Fruit fly (Drosophila melanogaster) whole organism, embryonic: Measurements from ENCODE around the gene CG7497.

ENCODE experiments used
- CG9609 ChIP-seq: fragments of 200-800 bp; sonication (Bioruptor generic); optimal IDR thresholded peaks from 3 replicates; lab custom pipeline; 2016; ENCODE audit warnings: missing biosample characterization, missing genetic modification characterization
- CTCF ChIP-seq: fragments of 200-800 bp; sonication (Bioruptor generic); optimal IDR thresholded peaks from 2 replicates; lab custom pipeline; 2017; ENCODE audit warnings: missing biosample characterization, mild to moderate bottlenecking, missing genetic modification characterization, moderate library complexity
- Opbp ChIP-seq: fragments of 200-800 bp; sonication (Bioruptor generic); IDR thresholded peaks from 3 replicates; pipeline ENCODE4 v1.3.6; 2022; ENCODE audit warnings: missing biosample characterization, missing genetic modification characterization; ENCODE audit not compliant: partially characterized antibody
- fd64A ChIP-seq: fragments of 200-800 bp; sonication (Bioruptor generic); optimal IDR thresholded peaks from 3 replicates; lab custom pipeline; 2018; ENCODE audit warnings: missing biosample characterization, mild to moderate bottlenecking, missing genetic modification characterization
- ftz-f1 ChIP-seq: fragments of 200-800 bp; sonication (Bioruptor generic); optimal IDR thresholded peaks from 2 replicates; lab custom pipeline; 2016; ENCODE audit warnings: missing biosample characterization, missing genetic modification characterization
- ken ChIP-seq: fragments of 200-800 bp; sonication (Bioruptor generic); IDR thresholded peaks from 3 replicates; pipeline ENCODE4 v1.3.6; 2022; ENCODE audit warnings: missing biosample characterization, missing genetic modification characterization

DNA sequence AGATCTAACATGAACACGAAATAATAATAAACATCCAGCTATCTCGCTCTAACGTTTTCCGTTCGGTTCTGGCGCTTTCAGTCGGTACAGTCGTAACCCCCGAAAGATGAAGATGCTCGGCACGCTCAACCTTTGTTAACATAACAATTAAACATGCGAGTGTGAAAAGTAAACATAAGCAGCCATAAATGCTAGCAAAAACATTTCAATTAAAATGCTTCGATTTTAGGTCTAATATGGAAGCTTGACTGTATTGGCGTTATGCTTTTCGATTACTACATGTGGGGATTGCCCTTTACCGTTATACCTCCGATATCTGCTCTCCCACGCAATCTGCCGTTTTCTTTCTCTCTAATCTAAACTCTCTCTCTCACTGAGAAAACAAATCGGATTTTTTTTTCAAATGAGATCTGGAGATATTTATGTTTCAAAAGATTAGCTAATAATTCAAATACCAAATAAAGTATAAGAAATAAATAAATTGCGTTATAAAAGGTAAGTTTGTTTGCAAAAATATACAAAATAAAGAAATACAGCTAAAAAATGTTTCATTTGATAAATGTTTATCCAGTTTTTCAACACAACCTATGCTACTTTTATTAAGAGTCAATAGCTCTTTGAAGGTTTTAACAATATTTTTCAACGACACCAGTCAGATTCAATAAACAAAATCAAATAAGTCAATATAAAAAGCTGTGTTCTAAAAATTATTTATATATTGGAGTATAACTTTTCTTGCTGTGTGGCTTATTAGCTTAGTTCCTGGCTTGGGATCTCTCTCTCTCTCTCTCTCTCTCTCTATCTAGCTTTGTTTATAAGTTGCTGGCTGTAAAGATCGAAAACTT is 25.4 kb downstream of the CG7497 start:
- peak; percentile 74 for TF ChIP-seq ftz-f1 (GFP tag; lab: Kevin White, UChicago)
- TF ChIP-seq CG9609 (GFP tag; lab: Kevin White, UChicago), result peak; percentile 91
- TF ChIP-seq fd64A (GFP tag; lab: Kevin White, UChicago), result peak; percentile 86
- TF ChIP-seq ken (GFP tag; lab: Robert Waterston, UW), result peak; percentile 92
- TF ChIP-seq CTCF (GFP tag; lab: Kevin White, UChicago), result peak; percentile 41
- TF ChIP-seq Opbp (GFP tag; lab: Robert Waterston, UW), result no peak
